Fruit fly (Drosophila melanogaster) whole organism, embryonic: ENCODE measurements around the gene CG5171.

ENCODE experiments used
- Ada2b ChIP-seq: fragments of 200-800 bp; sonication (Bioruptor generic); IDR thresholded peaks from 2 replicates; pipeline ENCODE4 v1.3.6; 2022; ENCODE audit warnings: missing biosample characterization, missing genetic modification characterization
- Bdp1 ChIP-seq: fragments of 200-800 bp; sonication (Bioruptor generic); optimal IDR thresholded peaks from 3 replicates; lab custom pipeline; 2016; ENCODE audit warnings: missing biosample characterization, missing genetic modification characterization
- CG1024 ChIP-seq: fragments of 200-800 bp; sonication (Bioruptor generic); IDR thresholded peaks from 2 replicates; pipeline ENCODE4 v1.3.6; 2022; ENCODE audit warnings: missing biosample characterization, missing genetic modification characterization
- CG11398 ChIP-seq: fragments of 200-800 bp; sonication (Bioruptor generic); optimal IDR thresholded peaks from 2 replicates; lab custom pipeline; 2016; ENCODE audit warnings: missing biosample characterization, missing genetic modification characterization
- CG12391 ChIP-seq: fragments of 200-800 bp; sonication (Bioruptor generic); optimal IDR thresholded peaks from 3 replicates; lab custom pipeline; 2018; ENCODE audit warnings: missing biosample characterization, mild to moderate bottlenecking, missing genetic modification characterization, moderate library complexity
- CG14014 ChIP-seq: fragments of 200-800 bp; sonication (Bioruptor generic); IDR thresholded peaks from 2 replicates; pipeline ENCODE4 v1.3.6; 2022; ENCODE audit warnings: missing biosample characterization, missing genetic modification characterization
- CG14860 ChIP-seq: fragments of 200-800 bp; sonication (Bioruptor generic); IDR thresholded peaks from 3 replicates; pipeline ENCODE4 v1.3.6; 2022; ENCODE audit warnings: missing biosample characterization, missing genetic modification characterization; ENCODE audit not compliant: partially characterized antibody
- CG15514 ChIP-seq: fragments of 200-800 bp; sonication (Bioruptor generic); optimal IDR thresholded peaks from 3 replicates; lab custom pipeline; 2017; ENCODE audit warnings: missing biosample characterization, missing genetic modification characterization, mild to moderate bottlenecking, moderate library complexity, missing genetic modification reagents
- CG1603 ChIP-seq: fragments of 200-800 bp; sonication (Bioruptor generic); optimal IDR thresholded peaks from 2 replicates; lab custom pipeline; 2019; ENCODE audit warnings: missing biosample characterization, mild to moderate bottlenecking, missing genetic modification characterization, moderate library complexity
- CG17829 ChIP-seq: fragments of 200-800 bp; optimal IDR thresholded peaks from 2 replicates; lab custom pipeline; 2019; ENCODE audit warnings: missing biosample characterization, mild to moderate bottlenecking, missing genetic modification characterization, moderate library complexity
- CG2199 ChIP-seq: fragments of 200-800 bp; sonication (Bioruptor generic); IDR thresholded peaks from 3 replicates; pipeline ENCODE4 v1.3.6; 2022; ENCODE audit warnings: missing biosample characterization, missing genetic modification characterization
- CG30431 ChIP-seq: fragments of 200-800 bp; sonication (Bioruptor generic); optimal IDR thresholded peaks from 2 replicates; lab custom pipeline; 2017; ENCODE audit warnings: missing biosample characterization, missing genetic modification characterization
- CG4820 ChIP-seq: fragments of 200-800 bp; sonication (Bioruptor generic); optimal IDR thresholded peaks from 3 replicates; lab custom pipeline; 2016; ENCODE audit warnings: missing biosample characterization, missing genetic modification characterization
- CG6654 ChIP-seq: fragments of 200-800 bp; sonication (Bioruptor generic); optimal IDR thresholded peaks from 2 replicates; lab custom pipeline; 2017; ENCODE audit warnings: missing biosample characterization, mild to moderate bottlenecking, missing genetic modification characterization
- CG7271 ChIP-seq: fragments of 200-800 bp; sonication (Bioruptor generic); optimal IDR thresholded peaks from 2 replicates; lab custom pipeline; 2018; ENCODE audit warnings: missing biosample characterization, mild to moderate bottlenecking, missing genetic modification characterization, moderate library complexity
- CG7357 ChIP-seq: fragments of 200-800 bp; sonication (Bioruptor generic); IDR thresholded peaks from 3 replicates; pipeline ENCODE4 v1.3.6; 2022; ENCODE audit warnings: missing biosample characterization, missing genetic modification characterization
- CG7745 ChIP-seq: fragments of 200-800 bp; sonication (Bioruptor generic); optimal IDR thresholded peaks from 2 replicates; lab custom pipeline; 2018; ENCODE audit warnings: missing biosample characterization, mild to moderate bottlenecking, missing genetic modification characterization, moderate library complexity
- CG9797 ChIP-seq: fragments of 200-800 bp; sonication (Bioruptor generic); optimal IDR thresholded peaks from 3 replicates; lab custom pipeline; 2018; ENCODE audit warnings: missing biosample characterization, mild to moderate bottlenecking, missing genetic modification characterization
- CHES-1-like ChIP-seq: fragments of 200-800 bp; sonication (Bioruptor generic); optimal IDR thresholded peaks from 2 replicates; lab custom pipeline; 2016; ENCODE audit warnings: missing biosample characterization, missing genetic modification characterization
- Chrac-16 ChIP-seq: fragments of 200-800 bp; sonication (Bioruptor generic); optimal IDR thresholded peaks from 3 replicates; lab custom pipeline; 2016; ENCODE audit warnings: missing biosample characterization, missing genetic modification characterization
- D ChIP-seq, 2 experiments: fragments of 200-800 bp in 1 of 2; fragments of >200 bp in 1 of 2; sonication (Bioruptor generic) in 1 of 2; optimal IDR thresholded peaks; 2 replicates in 1 of 2; 3 replicates in 1 of 2; lab custom pipeline; 2017; ENCODE audit warnings: mild to moderate bottlenecking in 1 of 2, missing biosample characterization in 1 of 2, missing genetic modification characterization in 1 of 2, missing genetic modification reagents in 1 of 2
- Ets65A ChIP-seq: fragments of 200-800 bp; sonication (Bioruptor generic); peaks from one replicate; lab custom pipeline; 2016; ENCODE audit warnings: missing biosample characterization, missing genetic modification characterization
- Gug ChIP-seq: fragments of 200-800 bp; sonication (Bioruptor generic); IDR thresholded peaks from 4 replicates; pipeline ENCODE4 v1.3.6; 2022; ENCODE audit warnings: missing biosample characterization, missing genetic modification characterization
- HmgD ChIP-seq: fragments of 200-800 bp; sonication (Bioruptor generic); optimal IDR thresholded peaks from 3 replicates; lab custom pipeline; 2016; ENCODE audit warnings: missing biosample characterization, missing genetic modification characterization
- Hr51 ChIP-seq, 2 experiments: fragments of 200-800 bp; sonication (Bioruptor generic); optimal IDR thresholded peaks; 2 replicates in 1 of 2; 3 replicates in 1 of 2; lab custom pipeline; 2016 to 2018; ENCODE audit warnings: missing biosample characterization in 2 of 2, missing genetic modification characterization in 2 of 2, mild to moderate bottlenecking in 1 of 2, moderate library complexity in 1 of 2
- Optix ChIP-seq: fragments of 200-800 bp; sonication (Bioruptor generic); IDR thresholded peaks from 3 replicates; pipeline ENCODE4 v1.3.6; 2022; ENCODE audit warnings: missing biosample characterization, missing genetic modification characterization
- abd-A ChIP-seq: fragments of 200-800 bp; sonication (Bioruptor generic); optimal IDR thresholded peaks from 3 replicates; lab custom pipeline; 2019; ENCODE audit warnings: missing biosample characterization, mild to moderate bottlenecking, missing genetic modification characterization, moderate library complexity
- ac ChIP-seq: fragments of 200-800 bp; sonication (Bioruptor generic); optimal IDR thresholded peaks from 3 replicates; lab custom pipeline; 2017; ENCODE audit warnings: missing biosample characterization, mild to moderate bottlenecking, missing genetic modification characterization
- ap ChIP-seq: fragments of 200-800 bp; sonication (Bioruptor generic); IDR thresholded peaks from 2 replicates; pipeline ENCODE4 v1.3.6; 2022; ENCODE audit warnings: missing biosample characterization, missing genetic modification characterization
- bowl ChIP-seq: fragments of 200-800 bp; sonication (Bioruptor generic); IDR thresholded peaks from 2 replicates; pipeline ENCODE4 v1.3.6; 2022; ENCODE audit warnings: missing biosample characterization, missing genetic modification characterization
- cg ChIP-seq: fragments of 200-800 bp; sonication (Bioruptor generic); optimal IDR thresholded peaks from 3 replicates; lab custom pipeline; 2019; ENCODE audit warnings: missing biosample characterization, mild to moderate bottlenecking, missing genetic modification characterization, moderate library complexity
- chn ChIP-seq: fragments of 200-800 bp; sonication (Bioruptor generic); optimal IDR thresholded peaks from 2 replicates; lab custom pipeline; 2016; ENCODE audit warnings: missing biosample characterization, missing genetic modification characterization
- ci ChIP-seq: fragments of 200-800 bp; sonication (Bioruptor generic); IDR thresholded peaks from 3 replicates; pipeline ENCODE4 v1.3.6; 2022; ENCODE audit warnings: missing biosample characterization, missing genetic modification characterization
- croc ChIP-seq: fragments of 200-800 bp; sonication (Bioruptor generic); conservative IDR thresholded peaks from 3 replicates; pipeline ENCODE4 v1.3.6; 2022; ENCODE audit warnings: missing biosample characterization, missing genetic modification characterization
- danr ChIP-seq: fragments of 200-800 bp; sonication (Bioruptor generic); IDR thresholded peaks from 2 replicates; pipeline ENCODE4 v1.3.6; 2022; ENCODE audit warnings: missing biosample characterization, missing genetic modification characterization
- en ChIP-seq: fragments of 200-800 bp; sonication (Bioruptor generic); optimal IDR thresholded peaks from 2 replicates; lab custom pipeline; 2016; ENCODE audit warnings: missing biosample characterization, missing genetic modification characterization
- nerfin-1 ChIP-seq: fragments of 200-800 bp; sonication (Bioruptor generic); optimal IDR thresholded peaks from 3 replicates; lab custom pipeline; 2019; ENCODE audit warnings: missing biosample characterization, mild to moderate bottlenecking, missing genetic modification characterization, moderate library complexity
- nom ChIP-seq: fragments of 200-800 bp; sonication (Bioruptor generic); optimal IDR thresholded peaks from 2 replicates; lab custom pipeline; 2017; ENCODE audit warnings: missing biosample characterization, missing genetic modification characterization, mild to moderate bottlenecking, moderate library complexity, missing genetic modification reagents
- odd ChIP-seq: fragments of 200-800 bp; sonication (Bioruptor generic); optimal IDR thresholded peaks from 2 replicates; lab custom pipeline; 2017; ENCODE audit warnings: missing biosample characterization, mild to moderate bottlenecking, missing genetic modification characterization
- pros ChIP-seq: fragments of 200-800 bp; sonication (Bioruptor generic); optimal IDR thresholded peaks from 3 replicates; lab custom pipeline; 2019; ENCODE audit warnings: missing biosample characterization, mild to moderate bottlenecking, missing genetic modification characterization, moderate library complexity
- row ChIP-seq: fragments of 200-800 bp; sonication (Bioruptor generic); IDR thresholded peaks from 3 replicates; pipeline ENCODE4 v1.3.6; 2022; ENCODE audit warnings: missing biosample characterization, missing genetic modification characterization
- run ChIP-seq: fragments of 200-800 bp; sonication (Bioruptor generic); optimal IDR thresholded peaks from 3 replicates; lab custom pipeline; 2018; ENCODE audit warnings: missing biosample characterization, mild to moderate bottlenecking, missing genetic modification characterization
- shn ChIP-seq: fragments of 200-800 bp; sonication (Bioruptor generic); optimal IDR thresholded peaks from 3 replicates; lab custom pipeline; 2016; ENCODE audit warnings: missing biosample characterization, missing genetic modification characterization
- sim ChIP-seq: fragments of 200-800 bp; sonication (Bioruptor generic); IDR thresholded peaks from 2 replicates; pipeline ENCODE4 v1.3.6; 2022; ENCODE audit warnings: missing biosample characterization, missing genetic modification characterization
- slou ChIP-seq: fragments of 200-800 bp; sonication (Bioruptor generic); optimal IDR thresholded peaks from 3 replicates; lab custom pipeline; 2016; ENCODE audit warnings: missing biosample characterization, missing genetic modification characterization
- tna ChIP-seq: fragments of 200-800 bp; sonication (Bioruptor generic); IDR thresholded peaks from 2 replicates; pipeline ENCODE4 v1.3.6; 2022; ENCODE audit warnings: missing biosample characterization, missing genetic modification characterization; ENCODE audit not compliant: partially characterized antibody
- trh ChIP-seq: fragments of 200-800 bp; sonication (Bioruptor generic); optimal IDR thresholded peaks from 2 replicates; lab custom pipeline; 2016; ENCODE audit warnings: missing biosample characterization, missing genetic modification characterization
- vfl ChIP-seq: fragments of 200-800 bp; sonication (Bioruptor generic); optimal IDR thresholded peaks from 2 replicates; lab custom pipeline; 2016; ENCODE audit warnings: missing biosample characterization, missing genetic modification characterization
- yki ChIP-seq: fragments of >200 bp; optimal IDR thresholded peaks from 3 replicates; lab custom pipeline; 2018
- zen2 ChIP-seq: fragments of 200-800 bp; sonication (Bioruptor generic); IDR thresholded peaks from 3 replicates; pipeline ENCODE4 v1.3.6; 2022; ENCODE audit warnings: missing biosample characterization, missing genetic modification characterization; ENCODE audit not compliant: partially characterized antibody

Gene CG5171

DNA sequence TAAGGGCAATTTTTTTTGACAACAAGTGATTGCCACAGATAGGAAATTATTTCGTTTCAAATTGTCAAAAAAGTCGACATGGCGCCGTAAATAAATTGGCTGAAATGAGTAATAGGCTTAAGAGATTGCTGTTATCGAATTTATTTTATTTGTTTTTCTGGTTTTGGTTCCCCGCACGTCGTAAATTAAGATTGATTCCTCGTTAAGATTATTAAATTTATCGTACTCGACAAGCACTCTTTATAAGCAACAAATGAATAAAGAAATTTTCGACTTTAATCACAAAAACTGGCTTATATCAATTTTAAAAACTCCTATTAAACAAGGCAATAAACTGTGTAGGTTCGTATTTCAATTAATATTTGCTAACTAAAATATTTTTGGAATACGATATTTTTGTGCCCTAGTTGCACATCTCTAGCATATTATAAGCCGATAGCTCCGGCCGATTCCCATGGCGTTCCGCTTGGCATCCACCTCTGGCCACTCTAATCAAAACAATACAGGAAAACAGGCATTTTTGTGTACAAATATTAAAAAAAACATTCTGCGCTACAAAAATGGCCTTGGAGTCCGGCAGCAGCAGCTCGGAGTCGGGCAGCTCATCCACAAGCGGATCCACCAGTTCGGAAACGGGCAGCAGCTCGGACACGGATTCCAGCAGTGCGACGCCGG, 10.9 kb downstream of the CG5171 start, which contains the start of gene chm (continued):
- no peak for TF ChIP-seq CG4820
- TF ChIP-seq D (optimal IDR thresholded peaks at IDR 0.05; lab: Kevin White, UChicago) = no peak
- TF ChIP-seq D (GFP tag; optimal IDR thresholded peaks at IDR 0.05; lab: Kevin White, UChicago) = no peak
- no peak for TF ChIP-seq Chrac-16 (GFP tag; lab: Kevin White, UChicago)
- no peak for TF ChIP-seq trh (GFP tag; lab: Kevin White, UChicago)
- TF ChIP-seq Bdp1 (GFP tag; lab: Kevin White, UChicago) = no peak
- TF ChIP-seq ac = no peak
- TF ChIP-seq Gug = no peak; the same call in 3 of the 4 replicates
- TF ChIP-seq pros (GFP tag; lab: Kevin White, UChicago) = no peak
- no peak for TF ChIP-seq bowl (GFP tag; lab: Robert Waterston, UW)
- no peak for TF ChIP-seq yki (lab: Kevin White, UChicago)
- peak; percentile 47 for TF ChIP-seq CG17829 (tag; lab: Kevin White, UChicago)
- TF ChIP-seq tna (GFP tag; lab: Robert Waterston, UW) = peak; percentile 64
- TF ChIP-seq Optix = no peak
- peak; percentile 85 for TF ChIP-seq zen2
- TF ChIP-seq ci (GFP tag; lab: Robert Waterston, UW) = no peak
- TF ChIP-seq row = peak; percentile 94
- TF ChIP-seq Ada2b (GFP tag; lab: Robert Waterston, UW) = no peak
- no peak for TF ChIP-seq sim
- no peak for TF ChIP-seq croc (GFP tag; lab: Robert Waterston, UW)
- no peak for TF ChIP-seq danr
- TF ChIP-seq slou (GFP tag; lab: Kevin White, UChicago) = no peak
- TF ChIP-seq CG15514 = peak; percentile 46
- TF ChIP-seq CG12391 = peak; percentile 52
- peak; percentile 77 for TF ChIP-seq CG9797
- TF ChIP-seq CG14014 (GFP tag; lab: Robert Waterston, UW) = 0 out of 2 replicates have a peak, but pooled peaks have one; percentile 24
- no peak for TF ChIP-seq CG6654 (GFP tag; lab: Kevin White, UChicago)
- TF ChIP-seq cg = no peak
- TF ChIP-seq CHES-1-like = peak; percentile 88
- TF ChIP-seq CG14860 (GFP tag; lab: Robert Waterston, UW) = peak; percentile 84
- TF ChIP-seq ap (GFP tag; lab: Robert Waterston, UW) = 0 out of 2 replicates have a peak, but pooled peaks have one; percentile 9
- peak; percentile 66 for TF ChIP-seq nerfin-1 (tag; lab: Kevin White, UChicago)
- no peak for TF ChIP-seq CG7271 (tag; lab: Kevin White, UChicago)
- TF ChIP-seq odd (GFP tag; lab: Kevin White, UChicago) = no peak
- TF ChIP-seq run (tag; lab: Kevin White, UChicago) = no peak
- peak; percentile 3 for TF ChIP-seq shn (GFP tag; lab: Kevin White, UChicago)
- peak; percentile 47 for TF ChIP-seq HmgD (GFP tag; lab: Kevin White, UChicago)
- no peak for TF ChIP-seq abd-A (tag; lab: Kevin White, UChicago)
- TF ChIP-seq chn (GFP tag; lab: Kevin White, UChicago) = no peak
- TF ChIP-seq CG2199 (GFP tag; lab: Robert Waterston, UW) = no peak
- TF ChIP-seq nom (GFP tag; lab: Kevin White, UChicago) = no peak
- peak; percentile 67 for TF ChIP-seq CG1603 (tag; lab: Kevin White, UChicago)
- TF ChIP-seq CG7357 (GFP tag; lab: Robert Waterston, UW) = no peak
- peak in 1 of 2 experiments; percentile 1 for TF ChIP-seq Hr51 (GFP tag; optimal IDR thresholded peaks at IDR 0.05; lab: Kevin White, UChicago)
- TF ChIP-seq CG7745 (tag; lab: Kevin White, UChicago) = no peak
- TF ChIP-seq Ets65A (GFP tag; lab: Kevin White, UChicago) = peak; percentile 87
- TF ChIP-seq en (GFP tag; lab: Kevin White, UChicago) = no peak
- TF ChIP-seq vfl = peak; percentile 29
- TF ChIP-seq CG30431 (GFP tag; lab: Kevin White, UChicago) = no peak
- no peak for TF ChIP-seq CG1024
- TF ChIP-seq CG11398 (GFP tag; lab: Kevin White, UChicago) = no peak
